Fruit fly (Drosophila melanogaster) whole organism, wandering third instar larva: Measurements from ENCODE around the gene CG33331.

Experiments
- HLH106 ChIP-seq: fragments of 200-800 bp; optimal IDR thresholded peaks from 3 replicates; lab custom pipeline; 2019; ENCODE audit warnings: missing biosample characterization, mild to moderate bottlenecking, missing genetic modification characterization, moderate library complexity
- Hr78 ChIP-seq: fragments of >200 bp; optimal IDR thresholded peaks from 2 replicates; lab custom pipeline; 2017; ENCODE audit warnings: missing biosample characterization, missing genetic modification characterization
- Sp1 ChIP-seq: fragments of 200-800 bp; sonication (Bioruptor generic); optimal IDR thresholded peaks from 3 replicates; lab custom pipeline; 2019; ENCODE audit warnings: missing biosample characterization, mild to moderate bottlenecking, missing genetic modification characterization, moderate library complexity
- dmrt93B ChIP-seq: fragments of 200-800 bp; sonication (Bioruptor generic); optimal IDR thresholded peaks from 2 replicates; lab custom pipeline; 2018; ENCODE audit warnings: missing biosample characterization, mild to moderate bottlenecking, missing genetic modification characterization
- jim ChIP-seq: fragments of 175-275, 200-325 bp; sonication (Bioruptor generic); optimal IDR thresholded peaks from 2 replicates; lab custom pipeline; 2016; ENCODE audit warnings: missing biosample characterization, mild to moderate bottlenecking, missing genetic modification characterization
- psq ChIP-seq: fragments of 200-800 bp; sonication (Bioruptor generic); optimal IDR thresholded peaks from 3 replicates; lab custom pipeline; 2017; ENCODE audit warnings: missing biosample characterization, mild to moderate bottlenecking, missing genetic modification characterization, moderate library complexity
- sage ChIP-seq: fragments of 200-800 bp; sonication (Bioruptor generic); optimal IDR thresholded peaks from 2 replicates; lab custom pipeline; 2016; ENCODE audit warnings: missing biosample characterization, mild to moderate bottlenecking, missing genetic modification characterization

- TF ChIP-seq HLH106 (tag; lab: Kevin White, UChicago) (no peak), Sp1 (GFP tag; lab: Kevin White, UChicago) (no peak), jim (GFP tag; lab: Kevin White, UChicago) (no peak), psq (GFP tag; lab: Kevin White, UChicago) (no peak), Hr78 (no peak), sage (GFP tag; lab: Kevin White, UChicago) (no peak), dmrt93B (GFP tag; lab: Kevin White, UChicago) (no peak)
Measured at dm6 chr3R:14878145-14878544, 8.1 kb upstream of the CG33331 start.
